Worm (Caenorhabditis elegans): Measurements from ENCODE around the gene gpd-1.

gpd-1 gene

DNA sequence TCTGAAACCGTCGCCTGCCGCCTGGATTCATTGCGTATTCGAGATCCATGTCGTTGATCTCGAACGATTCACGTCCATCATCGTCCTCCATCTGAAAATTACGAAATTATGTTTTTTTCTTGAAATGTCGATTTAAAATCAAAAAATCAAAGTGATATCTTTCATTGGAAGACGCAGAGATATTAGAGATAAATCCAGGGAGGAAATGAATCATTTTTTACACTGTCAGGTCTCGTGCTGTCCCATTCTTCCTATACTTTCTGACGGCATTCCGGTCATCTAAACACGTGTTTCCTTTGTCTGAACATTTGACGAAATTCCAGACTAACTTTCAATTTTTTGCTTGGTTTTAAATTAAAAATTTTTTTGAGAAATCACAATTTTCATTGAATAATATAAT lies 44.0 kb upstream of the gpd-1 start, which contains the start of gene stip-1:
Gene stip-1, minus strand, starts transcription at position 98 of the 400 bp plus-strand sequence.
- TF ChIP-seq ahr-1 (tag; optimal IDR thresholded peaks at IDR 0.05) = no peak
- TF ChIP-seq sdc-2 (tag; optimal IDR thresholded peaks at IDR 0.05) = no peak
- no peak for TF ChIP-seq lin-11 (tag; optimal IDR thresholded peaks at IDR 0.05)
- no peak for TF ChIP-seq unc-55 (GFP tag; optimal IDR thresholded peaks at IDR 0.05)

DNA sequence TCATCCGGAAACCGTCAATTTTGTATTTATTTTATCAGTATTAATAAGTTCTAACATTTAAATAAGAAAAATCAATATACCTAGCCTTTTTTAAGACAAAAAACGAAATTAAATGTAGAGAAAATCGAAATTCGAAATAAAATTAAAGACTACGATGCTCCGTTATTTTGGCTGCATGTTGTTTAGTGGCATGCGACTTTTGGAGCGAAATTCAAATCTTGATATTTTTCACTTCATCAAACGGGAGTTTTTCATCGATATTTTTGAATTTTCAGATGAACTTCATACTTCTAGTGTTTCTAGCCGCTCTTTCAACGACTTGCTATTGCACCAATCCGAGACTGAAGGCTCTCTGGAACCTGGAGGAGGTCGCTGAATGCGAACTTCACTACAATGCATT lies 43.4 kb upstream of the gpd-1 start, which contains the start of gene C07E3.9:
Gene C07E3.9, plus strand, starts transcription at position 270 of the 400 bp plus-strand sequence.
- TF ChIP-seq ceh-30 (tag; optimal IDR thresholded peaks at IDR 0.05) (no peak), ceh-18 (tag; optimal IDR thresholded peaks at IDR 0.05) (no peak), ceh-6 (GFP tag; optimal IDR thresholded peaks at IDR 0.05) (no peak), Y22D7AL.16 (tag; optimal IDR thresholded peaks at IDR 0.05) (no peak), sdc-2 (tag; optimal IDR thresholded peaks at IDR 0.05) (no peak), fkh-10 (GFP tag; optimal IDR thresholded peaks at IDR 0.05) (no peak), unc-42 (tag; optimal IDR thresholded peaks at IDR 0.05) (peak; percentile 66), elt-4 (tag; optimal IDR thresholded peaks at IDR 0.05) (no peak)

DNA sequence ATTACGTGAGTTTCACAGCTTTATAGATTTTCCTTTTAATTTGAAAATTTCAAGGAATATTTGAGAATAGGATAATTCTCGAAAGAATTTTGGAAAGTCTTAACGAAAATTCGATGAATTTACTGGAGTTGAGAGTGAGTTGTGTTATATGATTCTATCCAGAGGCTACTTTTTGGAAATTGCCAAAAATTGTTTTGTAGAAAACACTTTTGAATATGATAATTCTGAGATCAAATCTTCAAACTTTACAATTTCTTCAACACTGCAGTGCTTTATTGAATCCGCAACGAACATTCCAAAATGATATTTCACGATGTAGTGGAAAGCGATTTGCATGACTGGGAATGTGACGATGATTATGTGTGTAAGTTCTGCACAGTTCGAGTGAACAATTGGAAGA lies 42.0 kb upstream of the gpd-1 start, which contains the start of gene C07E3.8:
Gene C07E3.8, plus strand, starts transcription at position 301 of the 400 bp plus-strand sequence.
- TF ChIP-seq ttx-3 (tag; optimal IDR thresholded peaks at IDR 0.05) (no peak), nfya-1 (tag; optimal IDR thresholded peaks at IDR 0.05) (no peak), sox-2 (GFP tag; IDR thresholded peaks at IDR 0.05) (no peak), nhr-232 (tag; optimal IDR thresholded peaks at IDR 0.05) (no peak), hlh-15 (tag; optimal IDR thresholded peaks at IDR 0.05) (no peak), syd-9 (tag; optimal IDR thresholded peaks at IDR 0.05) (no peak), dve-1 (tag; optimal IDR thresholded peaks at IDR 0.05) (no peak), nhr-11 (tag; optimal IDR thresholded peaks at IDR 0.05) (no peak), ets-4 (tag; optimal IDR thresholded peaks at IDR 0.05) (no peak), pax-1 (tag; optimal IDR thresholded peaks at IDR 0.05) (no peak), ceh-18 (tag; optimal IDR thresholded peaks at IDR 0.05) (no peak), hlh-13 (GFP tag; optimal IDR thresholded peaks at IDR 0.05) (no peak), tbx-7 (tag; optimal IDR thresholded peaks at IDR 0.05) (no peak), ceh-48 (tag; optimal IDR thresholded peaks at IDR 0.05) (no peak), sdc-2 (tag; optimal IDR thresholded peaks at IDR 0.05) (no peak), hlh-30 (tag; optimal IDR thresholded peaks at IDR 0.05; ENCODE audit: insufficient read depth) (no peak)

DNA sequence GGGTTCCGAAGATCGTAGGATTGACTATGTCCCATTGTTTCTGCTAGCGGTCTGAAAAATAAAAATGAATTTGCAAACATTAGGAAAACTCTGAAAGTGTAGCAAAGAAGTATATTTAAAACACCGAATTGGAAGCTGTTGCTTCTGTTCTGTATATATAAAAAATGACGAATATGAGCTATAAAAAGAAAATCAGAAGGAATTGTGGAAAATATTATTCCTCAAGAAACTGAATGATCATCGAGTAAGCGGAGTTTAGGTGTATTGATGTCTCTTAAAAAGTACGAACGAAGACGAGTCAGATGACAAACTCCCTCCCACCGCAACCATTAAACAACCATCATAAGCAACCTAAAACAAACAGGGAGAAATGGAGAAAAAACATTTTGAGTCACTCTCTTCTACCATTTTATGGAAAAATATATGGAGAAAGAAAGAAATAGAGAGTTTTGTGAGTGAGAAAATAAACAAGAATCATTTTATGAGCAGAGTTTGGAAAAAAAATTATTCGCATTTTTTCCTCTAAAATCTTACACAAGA lies 36.4 kb upstream of the gpd-1 start, which contains the start of gene C07E3.3:
Gene C07E3.3, minus strand, starts transcription at position 51 of the 540 bp plus-strand sequence.
- TF ChIP-seq sox-4 (tag; optimal IDR thresholded peaks at IDR 0.05) = no peak
- no peak for TF ChIP-seq ceh-48 (tag; optimal IDR thresholded peaks at IDR 0.05)
- no peak for TF ChIP-seq ahr-1 (tag; optimal IDR thresholded peaks at IDR 0.05)

DNA sequence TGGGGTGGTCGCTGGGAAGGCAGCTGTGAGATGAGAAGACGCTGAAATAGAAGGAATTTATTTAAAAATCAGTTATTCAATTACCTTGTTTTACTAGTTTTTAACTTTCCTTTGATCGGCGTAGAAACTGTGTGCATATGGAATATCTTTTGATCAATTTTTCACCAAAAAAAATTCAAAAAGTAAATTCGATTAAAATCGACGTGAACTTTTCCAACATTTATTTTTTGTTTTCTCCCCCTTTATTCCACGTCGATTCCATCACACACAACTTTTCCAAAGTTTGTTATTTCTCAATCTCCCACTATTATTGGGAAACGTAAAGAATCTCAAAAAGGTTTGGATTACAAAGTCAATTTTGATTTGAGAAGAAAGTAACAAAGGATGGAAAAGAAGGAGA lies 33.4 kb upstream of the gpd-1 start, which contains the start of gene C07E3.4:
Gene C07E3.4, plus strand, starts transcription at position 301 of the 400 bp plus-strand sequence.
- TF ChIP-seq T23F11.4 (GFP tag; optimal IDR thresholded peaks at IDR 0.05) = no peak
- TF ChIP-seq ceh-31 (tag; optimal IDR thresholded peaks at IDR 0.05) = no peak
- TF ChIP-seq F13H6.1 (tag; optimal IDR thresholded peaks at IDR 0.05) = no peak
- TF ChIP-seq ceh-6 (GFP tag; optimal IDR thresholded peaks at IDR 0.05) = no peak
- TF ChIP-seq ceh-30 (tag; optimal IDR thresholded peaks at IDR 0.05) = no peak
- TF ChIP-seq ttx-3 (tag; optimal IDR thresholded peaks at IDR 0.05) = no peak
- no peak for TF ChIP-seq syd-9 (tag; optimal IDR thresholded peaks at IDR 0.05)
- TF ChIP-seq hlh-30 (tag; optimal IDR thresholded peaks at IDR 0.05; ENCODE audit: insufficient read depth) = no peak
- no peak for TF ChIP-seq ceh-34 (tag; optimal IDR thresholded peaks at IDR 0.05)
- no peak for TF ChIP-seq che-1 (tag; optimal IDR thresholded peaks at IDR 0.05)
- no peak for TF ChIP-seq ceh-9 (tag; optimal IDR thresholded peaks at IDR 0.05)
- no peak for TF ChIP-seq hlh-8 (tag; optimal IDR thresholded peaks at IDR 0.05)
- no peak for TF ChIP-seq unc-3 (GFP tag; conservative IDR thresholded peaks at IDR 0.05)
- no peak for TF ChIP-seq unc-3 (tag; optimal IDR thresholded peaks at IDR 0.05)
- no peak for TF ChIP-seq madf-2 (tag; optimal IDR thresholded peaks at IDR 0.05)
